Fruit fly (Drosophila melanogaster): Measurements from ENCODE around the gene KrT95D.

KrT95D gene

DNA sequence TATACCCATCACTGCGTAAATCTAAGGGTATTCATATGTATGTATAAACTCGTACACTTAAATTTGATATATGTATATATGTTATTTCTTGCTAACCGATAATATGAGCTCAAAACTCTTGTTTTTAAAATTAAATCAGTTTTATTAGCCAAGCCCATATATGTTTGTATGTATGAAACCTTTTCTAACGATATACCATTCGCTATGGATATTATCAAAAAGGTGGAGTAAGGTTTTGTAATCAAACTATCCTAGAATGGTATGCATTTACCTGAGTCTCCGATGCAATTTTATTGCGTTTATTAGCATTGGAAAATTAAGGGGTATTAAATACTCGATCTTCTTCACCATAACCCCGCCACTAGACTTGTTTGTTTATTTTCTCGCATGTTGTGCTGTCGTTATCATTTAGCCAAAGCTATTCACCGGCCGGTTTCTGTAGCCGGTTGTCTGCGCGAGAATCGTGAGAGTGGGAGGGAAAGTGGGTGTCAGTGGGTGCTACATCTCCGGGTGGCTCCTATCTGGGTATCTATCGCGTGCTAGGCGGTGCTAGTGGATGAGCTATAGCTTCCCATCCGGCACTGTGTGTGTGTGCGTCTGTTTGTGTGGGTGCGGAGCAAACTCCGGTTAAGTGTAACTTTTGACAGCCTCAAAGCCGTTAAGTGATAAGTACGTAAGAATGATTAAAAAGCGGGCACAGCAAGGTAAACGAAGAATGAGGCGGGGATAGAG, 23.7 kb downstream of the KrT95D start (continued):
- TF ChIP-seq MTF-1 (GFP tag; optimal IDR thresholded peaks at IDR 0.05; ENCODE audit: borderline replicate concordance), result no peak
- TF ChIP-seq CG4424 (GFP tag; optimal IDR thresholded peaks at IDR 0.05), result peak; percentile 46
- TF ChIP-seq Lpt (GFP tag; optimal IDR thresholded peaks at IDR 0.05), result no peak
- no peak for TF ChIP-seq Bteb2 (GFP tag; optimal IDR thresholded peaks at IDR 0.05)
- no peak for TF ChIP-seq CG10654 (GFP tag; optimal IDR thresholded peaks at IDR 0.05)
- TF ChIP-seq az2 (GFP tag; optimal IDR thresholded peaks at IDR 0.05), result no peak
- TF ChIP-seq PHDP (tag; optimal IDR thresholded peaks at IDR 0.05), result no peak
- TF ChIP-seq CG11560 (tag; IDR thresholded peaks at IDR 0.05), result no peak
- TF ChIP-seq mam (GFP tag; optimal IDR thresholded peaks at IDR 0.05), result peak; percentile 4
- TF ChIP-seq tll (GFP tag; optimal IDR thresholded peaks at IDR 0.05), result no peak
- no peak for TF ChIP-seq crc (GFP tag; optimal IDR thresholded peaks at IDR 0.05)
- TF ChIP-seq Hey (tag; optimal IDR thresholded peaks at IDR 0.05), result peak; percentile 76
- TF ChIP-seq CG11456 (GFP tag; IDR thresholded peaks at IDR 0.05), result no peak
- peak; percentile 56; the same call in 1 of the 3 replicates for TF ChIP-seq gce (GFP tag; IDR thresholded peaks at IDR 0.05)
- no peak for TF ChIP-seq ab (GFP tag; optimal IDR thresholded peaks at IDR 0.05)
- no peak for TF ChIP-seq CG15011 (GFP tag; optimal IDR thresholded peaks at IDR 0.05)
- TF ChIP-seq tin (GFP tag; optimal IDR thresholded peaks at IDR 0.05), result no peak
- no peak for TF ChIP-seq CG10462 (GFP tag; optimal IDR thresholded peaks at IDR 0.05)
- TF ChIP-seq Nf-YB (GFP tag; optimal IDR thresholded peaks at IDR 0.05), result no peak
- TF ChIP-seq CG13123 (GFP tag; optimal IDR thresholded peaks at IDR 0.05), result no peak
- no peak for TF ChIP-seq CG17912 (GFP tag; optimal IDR thresholded peaks at IDR 0.05)
- no peak for TF ChIP-seq CG18764 (GFP tag; optimal IDR thresholded peaks at IDR 0.05)
- no peak for TF ChIP-seq CG30431 (GFP tag; optimal IDR thresholded peaks at IDR 0.05)
- no peak for TF ChIP-seq Usf (GFP tag; optimal IDR thresholded peaks at IDR 0.05)
- peak in 1 of 2 experiments; percentile 25 for TF ChIP-seq chif (GFP tag; optimal IDR thresholded peaks at IDR 0.05)
- TF ChIP-seq CG4328 (GFP tag; optimal IDR thresholded peaks at IDR 0.05), result no peak
- TF ChIP-seq CG10979 (tag; optimal IDR thresholded peaks at IDR 0.05), result peak; percentile 59
- TF ChIP-seq GATAe (GFP tag; conservative IDR thresholded peaks at IDR 0.05), result no peak
- TF ChIP-seq CG12659 (GFP tag; optimal IDR thresholded peaks at IDR 0.05), result peak; percentile 15
- TF ChIP-seq CG31388 (GFP tag; optimal IDR thresholded peaks at IDR 0.05), result no peak
- TF ChIP-seq H2.0 (GFP tag; IDR thresholded peaks at IDR 0.05), result no peak
- TF ChIP-seq tx (GFP tag; optimal IDR thresholded peaks at IDR 0.05), result no peak
- no peak for TF ChIP-seq CG43689 (GFP tag; IDR thresholded peaks at IDR 0.05)
- no peak for TF ChIP-seq CG4820 (GFP tag; optimal IDR thresholded peaks at IDR 0.05)
- no peak for TF ChIP-seq CG8765 (GFP tag; IDR thresholded peaks at IDR 0.05)
- no peak for TF ChIP-seq zfh2 (GFP tag; optimal IDR thresholded peaks at IDR 0.05)
- no peak for TF ChIP-seq NC2α (GFP tag; optimal IDR thresholded peaks at IDR 0.05)
- TF ChIP-seq Elba2 (GFP tag; optimal IDR thresholded peaks at IDR 0.05), result no peak
- TF ChIP-seq bowl (GFP tag; IDR thresholded peaks at IDR 0.05), result 0 out of 2 replicates have a peak, but pooled peaks have one; percentile 17
- TF ChIP-seq p53 (GFP tag; optimal IDR thresholded peaks at IDR 0.05), result no peak
- no peak for TF ChIP-seq run (tag; optimal IDR thresholded peaks at IDR 0.05)
- TF ChIP-seq CG2120 (GFP tag; optimal IDR thresholded peaks at IDR 0.05), result peak; percentile 41
- peak; percentile 60 for TF ChIP-seq CG18262 (tag; optimal IDR thresholded peaks at IDR 0.05)
- no peak for TF ChIP-seq CG15514 (GFP tag; optimal IDR thresholded peaks at IDR 0.05)
- TF ChIP-seq corto (GFP tag; optimal IDR thresholded peaks at IDR 0.05), result no peak
- TF ChIP-seq Vsx1 (GFP tag; optimal IDR thresholded peaks at IDR 0.05), result no peak
- no peak for TF ChIP-seq fd3F (GFP tag; optimal IDR thresholded peaks at IDR 0.05)
- TF ChIP-seq Trl (optimal IDR thresholded peaks at IDR 0.05), result no peak
- peak; percentile 17 for TF ChIP-seq Trl (GFP tag; optimal IDR thresholded peaks at IDR 0.05)
- TF ChIP-seq lbe (GFP tag; optimal IDR thresholded peaks at IDR 0.05), result no peak
- no peak for TF ChIP-seq E2f2 (GFP tag; IDR thresholded peaks at IDR 0.05)

Data from whole organism, embryonic.